Fruit fly (Drosophila melanogaster) whole organism, embryonic: ENCODE measurements around the gene MED14.

Experiments
- ATbp ChIP-seq: fragments of 200-800 bp; sonication (Bioruptor generic); optimal IDR thresholded peaks from 2 replicates; lab custom pipeline; 2017; ENCODE audit warnings: missing biosample characterization, mild to moderate bottlenecking, missing genetic modification characterization, missing genetic modification reagents
- Blimp-1 ChIP-seq: fragments of 200-800 bp; sonication (Bioruptor generic); optimal IDR thresholded peaks from 3 replicates; lab custom pipeline; 2018; ENCODE audit warnings: missing biosample characterization, missing genetic modification characterization, mild to moderate bottlenecking, moderate library complexity, missing genetic modification reagents
- C15 ChIP-seq: fragments of 200-800 bp; sonication (Bioruptor generic); IDR thresholded peaks from 3 replicates; pipeline ENCODE4 v1.3.6; 2022; ENCODE audit warnings: missing biosample characterization, missing genetic modification characterization
- CG10654 ChIP-seq: fragments of 200-800 bp; sonication (Bioruptor generic); optimal IDR thresholded peaks from 2 replicates; lab custom pipeline; 2016; ENCODE audit warnings: missing biosample characterization, missing genetic modification characterization
- CG11247 ChIP-seq: fragments of 200-800 bp; sonication (Bioruptor generic); IDR thresholded peaks from 2 replicates; pipeline ENCODE4 v1.3.6; 2022; ENCODE audit warnings: missing biosample characterization, missing genetic modification characterization
- CG11695 ChIP-seq: fragments of 200-800 bp; sonication (Bioruptor generic); IDR thresholded peaks from 3 replicates; pipeline ENCODE4 v1.3.6; 2022; ENCODE audit warnings: missing biosample characterization, missing genetic modification characterization
- CG14050 ChIP-seq: fragments of 200-800 bp; sonication (Bioruptor generic); IDR thresholded peaks from 3 replicates; pipeline ENCODE4 v1.3.6; 2022; ENCODE audit warnings: missing biosample characterization, missing genetic modification characterization
- CG14441 ChIP-seq: fragments of 200-800 bp; sonication (Bioruptor generic); IDR thresholded peaks from 2 replicates; pipeline ENCODE4 v1.3.6; 2022; ENCODE audit warnings: missing biosample characterization, missing genetic modification characterization
- CG15601 ChIP-seq: fragments of 200-800 bp; sonication (Bioruptor generic); optimal IDR thresholded peaks from 3 replicates; lab custom pipeline; 2019; ENCODE audit warnings: missing biosample characterization, mild to moderate bottlenecking, missing genetic modification characterization, moderate library complexity
- CG16863 ChIP-seq: fragments of 200-800 bp; sonication (Bioruptor generic); optimal IDR thresholded peaks from 3 replicates; lab custom pipeline; 2016; ENCODE audit warnings: missing biosample characterization, missing genetic modification characterization
- CG33557 ChIP-seq: fragments of 200-800 bp; sonication (Bioruptor generic); optimal IDR thresholded peaks from 2 replicates; lab custom pipeline; 2019; ENCODE audit warnings: missing biosample characterization, mild to moderate bottlenecking, missing genetic modification characterization, moderate library complexity
- CG34376 ChIP-seq: fragments of 200-800 bp; sonication (Bioruptor generic); optimal IDR thresholded peaks from 2 replicates; lab custom pipeline; 2018; ENCODE audit warnings: missing biosample characterization, mild to moderate bottlenecking, missing genetic modification characterization
- CG3995 ChIP-seq: fragments of 200-800 bp; sonication (Bioruptor generic); optimal IDR thresholded peaks from 3 replicates; lab custom pipeline; 2016; ENCODE audit warnings: missing biosample characterization, missing genetic modification characterization
- CG6813 ChIP-seq: fragments of 200-800 bp; sonication (Bioruptor generic); optimal IDR thresholded peaks from 2 replicates; lab custom pipeline; 2017; ENCODE audit warnings: missing biosample characterization, missing genetic modification characterization, mild to moderate bottlenecking, moderate library complexity, missing genetic modification reagents
- CG7556 ChIP-seq: fragments of 200-800 bp; sonication (Bioruptor generic); optimal IDR thresholded peaks from 2 replicates; lab custom pipeline; 2017; ENCODE audit warnings: missing biosample characterization, mild to moderate bottlenecking, missing genetic modification characterization
- Camta ChIP-seq: fragments of 200-800 bp; sonication (Bioruptor generic); optimal IDR thresholded peaks from 2 replicates; lab custom pipeline; 2016; ENCODE audit warnings: missing biosample characterization, missing genetic modification characterization
- D19B ChIP-seq: fragments of 200-800 bp; sonication (Bioruptor generic); optimal IDR thresholded peaks from 2 replicates; lab custom pipeline; 2017; ENCODE audit warnings: missing biosample characterization, mild to moderate bottlenecking, missing genetic modification characterization
- Dfd ChIP-seq, 2 experiments: fragments of >200 bp; optimal IDR thresholded peaks; 2 replicates each; lab custom pipeline; 2017; ENCODE audit warnings: missing biosample characterization in 2 of 2, missing genetic modification characterization in 2 of 2
- HLH54F ChIP-seq: fragments of 200-800 bp; sonication (Bioruptor generic); optimal IDR thresholded peaks from 3 replicates; lab custom pipeline; 2016; ENCODE audit warnings: missing biosample characterization, missing genetic modification characterization
- Hr39 ChIP-seq: fragments of >200 bp; optimal IDR thresholded peaks from 2 replicates; lab custom pipeline; 2017
- MESR4 ChIP-seq: fragments of 200-800 bp; sonication (Bioruptor generic); optimal IDR thresholded peaks from 2 replicates; lab custom pipeline; 2018; ENCODE audit warnings: missing biosample characterization, mild to moderate bottlenecking, missing genetic modification characterization, moderate library complexity
- Mad ChIP-seq: fragments of 200-800 bp; sonication (Bioruptor generic); optimal IDR thresholded peaks from 2 replicates; lab custom pipeline; 2016; ENCODE audit warnings: missing biosample characterization, missing genetic modification characterization
- NFAT ChIP-seq: fragments of 200-800 bp; sonication (Bioruptor generic); IDR thresholded peaks from 2 replicates; pipeline ENCODE4 v1.3.6; 2022; ENCODE audit warnings: missing biosample characterization, missing genetic modification characterization
- NK7.1 ChIP-seq: fragments of 200-800 bp; sonication (Bioruptor generic); optimal IDR thresholded peaks from 3 replicates; lab custom pipeline; 2016; ENCODE audit warnings: missing biosample characterization, missing genetic modification characterization
- Side ChIP-seq: fragments of 200-800 bp; sonication (Bioruptor generic); optimal IDR thresholded peaks from 2 replicates; lab custom pipeline; 2016; ENCODE audit warnings: missing biosample characterization, missing genetic modification characterization
- Sox100B ChIP-seq: fragments of 200-800 bp; sonication (Bioruptor generic); optimal IDR thresholded peaks from 3 replicates; lab custom pipeline; 2018; ENCODE audit warnings: missing biosample characterization, mild to moderate bottlenecking, missing genetic modification characterization
- ara ChIP-seq: fragments of 200-800 bp; sonication (Bioruptor generic); IDR thresholded peaks from 2 replicates; pipeline ENCODE4 v1.3.6; 2022; ENCODE audit warnings: missing biosample characterization, missing genetic modification characterization
- bab2 ChIP-seq: fragments of 200-800 bp; sonication (Bioruptor generic); optimal IDR thresholded peaks from 2 replicates; lab custom pipeline; 2016; ENCODE audit warnings: missing biosample characterization, missing genetic modification characterization
- bcd ChIP-seq: fragments of 200-800 bp; sonication (Bioruptor generic); optimal IDR thresholded peaks from 2 replicates; lab custom pipeline; 2017; ENCODE audit warnings: missing biosample characterization, mild to moderate bottlenecking, missing genetic modification characterization
- chinmo ChIP-seq: fragments of 200-800 bp; sonication (Bioruptor generic); IDR thresholded peaks from 4 replicates; pipeline ENCODE4 v1.3.6; 2022; ENCODE audit warnings: missing biosample characterization, missing genetic modification characterization; ENCODE audit not compliant: partially characterized antibody
- chm ChIP-seq: fragments of 200-800 bp; sonication (Bioruptor generic); IDR thresholded peaks from 2 replicates; pipeline ENCODE4 v1.3.6; 2022; ENCODE audit warnings: missing biosample characterization, missing genetic modification characterization
- crc ChIP-seq: fragments of 200-800 bp; sonication (Bioruptor generic); optimal IDR thresholded peaks from 2 replicates; lab custom pipeline; 2016; ENCODE audit warnings: missing biosample characterization, missing genetic modification characterization
- danr ChIP-seq: fragments of 200-800 bp; sonication (Bioruptor generic); IDR thresholded peaks from 2 replicates; pipeline ENCODE4 v1.3.6; 2022; ENCODE audit warnings: missing biosample characterization, missing genetic modification characterization
- emc ChIP-seq: fragments of 200-800 bp; sonication (Bioruptor generic); optimal IDR thresholded peaks from 2 replicates; lab custom pipeline; 2016; ENCODE audit warnings: missing biosample characterization, missing genetic modification characterization
- gt ChIP-seq: fragments of 200-800 bp; sonication (Bioruptor generic); IDR thresholded peaks from 2 replicates; pipeline ENCODE4 v1.3.6; 2022; ENCODE audit warnings: missing biosample characterization, missing genetic modification characterization
- p53 ChIP-seq: fragments of 200-800 bp; sonication (Bioruptor generic); optimal IDR thresholded peaks from 2 replicates; lab custom pipeline; 2016; ENCODE audit warnings: missing biosample characterization, missing genetic modification characterization
- pan ChIP-seq, 4 experiments: fragments of >200 bp in 3 of 4; fragments of 200-800 bp in 1 of 4; sonication (Bioruptor generic) in 1 of 4; optimal IDR thresholded peaks in 3 of 4; IDR thresholded peaks in 1 of 4; 2 replicates each; pipeline versions ENCODE4 v1.3.6 to Lab custom; 2017 to 2022; ENCODE audit warnings: missing biosample characterization in 2 of 4, missing genetic modification characterization in 2 of 4, mixed read lengths in 1 of 4
- salm ChIP-seq: fragments of 200-800 bp; sonication (Bioruptor generic); optimal IDR thresholded peaks from 2 replicates; lab custom pipeline; 2018; ENCODE audit warnings: missing biosample characterization, mild to moderate bottlenecking, missing genetic modification characterization
- schlank ChIP-seq: fragments of 200-800 bp; sonication (Bioruptor generic); optimal IDR thresholded peaks from 2 replicates; lab custom pipeline; 2018; ENCODE audit warnings: missing biosample characterization, mild to moderate bottlenecking, missing genetic modification characterization
- scrt ChIP-seq: fragments of 200-800 bp; sonication (Bioruptor generic); optimal IDR thresholded peaks from 2 replicates; lab custom pipeline; 2018; ENCODE audit warnings: missing biosample characterization, mild to moderate bottlenecking, missing genetic modification characterization, moderate library complexity
- sens ChIP-seq: fragments of 200-800 bp; sonication (Bioruptor generic); peaks from one replicate; lab custom pipeline; 2016; ENCODE audit warnings: missing biosample characterization, missing genetic modification characterization
- sisA ChIP-seq: fragments of 200-800 bp; sonication (Bioruptor generic); IDR thresholded peaks from 2 replicates; pipeline ENCODE4 v1.3.6; 2022; ENCODE audit warnings: missing biosample characterization, missing genetic modification characterization
- sna ChIP-seq: fragments of 200-800 bp; sonication (Bioruptor generic); IDR thresholded peaks from 2 replicates; pipeline ENCODE4 v1.3.6; 2022; ENCODE audit warnings: missing biosample characterization, missing genetic modification characterization; ENCODE audit not compliant: partially characterized antibody
- tgo ChIP-seq: fragments of 200-800 bp; sonication (Bioruptor generic); IDR thresholded peaks from 3 replicates; pipeline ENCODE4 v1.3.6; 2022; ENCODE audit warnings: missing biosample characterization, missing genetic modification characterization
- tll ChIP-seq, 2 experiments: fragments of 200-800 bp in 1 of 2; fragments of >200 bp in 1 of 2; sonication (Bioruptor generic) in 1 of 2; optimal IDR thresholded peaks; 2 replicates each; lab custom pipeline; 2017 to 2019; ENCODE audit warnings: missing biosample characterization in 2 of 2, missing genetic modification characterization in 2 of 2, mild to moderate bottlenecking in 1 of 2, moderate library complexity in 1 of 2
- ttk ChIP-seq: fragments of 200-800 bp; sonication (Bioruptor generic); IDR thresholded peaks from 2 replicates; pipeline ENCODE4 v2.1.2; 2022; ENCODE audit warnings: missing biosample characterization, missing genetic modification characterization
- tx ChIP-seq: fragments of 200-800 bp; sonication (Bioruptor generic); optimal IDR thresholded peaks from 2 replicates; lab custom pipeline; 2016; ENCODE audit warnings: missing biosample characterization, missing genetic modification characterization
- wek ChIP-seq: fragments of 200-800 bp; sonication (Bioruptor generic); optimal IDR thresholded peaks from 3 replicates; lab custom pipeline; 2018; ENCODE audit warnings: missing biosample characterization, mild to moderate bottlenecking, missing genetic modification characterization, moderate library complexity

The MED14 gene

DNA sequence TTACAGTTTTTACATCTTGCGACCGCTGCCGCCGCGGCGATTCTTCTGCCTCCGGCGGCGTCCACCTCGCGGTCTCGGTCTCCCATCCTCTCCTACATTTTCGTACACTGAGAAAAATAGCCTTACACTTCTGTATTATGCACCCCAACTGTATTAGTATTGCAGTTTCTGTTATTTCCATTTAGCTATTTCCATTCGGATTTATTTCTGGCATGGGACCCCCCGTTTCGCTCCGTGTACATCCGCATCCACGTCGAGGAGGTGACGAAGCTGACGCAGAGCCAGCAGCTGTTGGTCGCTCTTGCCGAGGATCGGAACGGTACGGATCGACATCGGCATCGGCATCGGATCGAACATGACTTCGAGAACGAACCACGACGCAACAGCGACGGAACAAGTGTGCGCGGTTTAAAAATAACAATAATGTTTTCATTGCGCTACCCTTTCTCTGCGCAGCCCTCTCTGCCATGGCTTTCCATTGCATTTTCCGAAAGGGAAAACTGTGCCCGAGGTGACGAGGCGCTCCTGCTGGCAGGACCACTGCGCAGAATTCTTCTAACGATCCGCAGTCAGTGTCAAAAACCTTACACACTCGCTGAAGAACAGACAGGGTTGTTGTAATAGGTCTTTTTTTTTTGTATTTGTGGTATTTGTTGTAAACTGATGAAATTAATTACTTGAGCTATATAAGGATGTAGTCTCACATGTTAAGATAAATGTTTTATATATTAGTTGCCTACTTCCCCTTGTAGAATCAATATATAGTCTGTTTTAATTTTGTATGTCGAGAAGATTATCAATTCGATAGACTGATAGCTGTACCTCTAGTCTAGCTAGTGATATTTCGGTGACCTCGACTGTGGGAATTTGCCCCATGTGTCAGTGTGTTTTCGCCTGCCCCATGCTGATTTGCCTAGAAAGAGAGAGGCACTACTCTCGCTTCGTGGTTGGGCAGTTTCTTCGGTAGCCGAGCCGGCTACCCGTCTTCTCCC, 3.5 kb upstream of the MED14 start (continued):
- TF ChIP-seq ATbp (GFP tag; lab: Kevin White, UChicago), result peak; percentile 88
- TF ChIP-seq chinmo (GFP tag; lab: Robert Waterston, UW), result no peak
- peak; percentile 91 for TF ChIP-seq CG14441 (GFP tag; lab: Robert Waterston, UW)
- TF ChIP-seq CG16863, result peak; percentile 91
- no peak for TF ChIP-seq Dfd (GFP tag; optimal IDR thresholded peaks at IDR 0.05; lab: Kevin White, UChicago)
- peak; percentile 86 for TF ChIP-seq gt
- TF ChIP-seq Hr39 (lab: Kevin White, UChicago), result no peak
- peak; percentile 78 for TF ChIP-seq CG7556
- peak; percentile 93 for TF ChIP-seq sisA
- TF ChIP-seq sna (GFP tag; lab: Robert Waterston, UW), result no peak
- peak; percentile 95 for TF ChIP-seq ara
- no peak for TF ChIP-seq pan (optimal IDR thresholded peaks at IDR 0.05; lab: Kevin White, UChicago)
- peak in 1 of 2 experiments; percentile 91 for TF ChIP-seq pan (GFP tag; optimal IDR thresholded peaks at IDR 0.05 in 1 of 2, IDR thresholded peaks at IDR 0.05 in 1 of 2)
- peak; percentile 86 for TF ChIP-seq Camta
- peak; percentile 89 for TF ChIP-seq CG10654 (GFP tag; lab: Kevin White, UChicago)
- peak; percentile 93 for TF ChIP-seq Side (GFP tag; lab: Kevin White, UChicago)
- TF ChIP-seq D19B (GFP tag; lab: Kevin White, UChicago), result peak; percentile 70
- TF ChIP-seq CG11695 (GFP tag; lab: Robert Waterston, UW), result peak; percentile 87
- TF ChIP-seq CG14050 (GFP tag; lab: Robert Waterston, UW), result peak; percentile 85
- peak; percentile 73 for TF ChIP-seq wek (GFP tag; lab: Kevin White, UChicago)
- TF ChIP-seq MESR4 (GFP tag; lab: Kevin White, UChicago), result peak; percentile 26
- TF ChIP-seq CG6813 (GFP tag; lab: Kevin White, UChicago), result peak; percentile 90
- TF ChIP-seq Blimp-1 (GFP tag; lab: Kevin White, UChicago), result peak; percentile 82
- TF ChIP-seq bcd (GFP tag; lab: Kevin White, UChicago), result peak; percentile 91
- peak; percentile 85 for TF ChIP-seq Mad (GFP tag; lab: Kevin White, UChicago)
- TF ChIP-seq bab2 (GFP tag; lab: Kevin White, UChicago), result peak; percentile 86
- peak; percentile 71 for TF ChIP-seq CG34376 (GFP tag; lab: Kevin White, UChicago)
- TF ChIP-seq Sox100B (GFP tag; lab: Kevin White, UChicago), result no peak
- peak; percentile 86 for TF ChIP-seq p53 (GFP tag; lab: Kevin White, UChicago)
- peak; percentile 95 for TF ChIP-seq chm (GFP tag; lab: Robert Waterston, UW)
- TF ChIP-seq CG3995 (GFP tag; lab: Kevin White, UChicago), result peak; percentile 37
- peak; percentile 88 for TF ChIP-seq tx (GFP tag; lab: Kevin White, UChicago)
- TF ChIP-seq CG11247 (GFP tag; lab: Robert Waterston, UW), result peak; percentile 89
- TF ChIP-seq danr (GFP tag; lab: Robert Waterston, UW), result peak; percentile 82
- TF ChIP-seq sens (GFP tag; lab: Kevin White, UChicago), result peak; percentile 98
- TF ChIP-seq crc (GFP tag; lab: Kevin White, UChicago), result peak; percentile 78
- TF ChIP-seq CG33557 (GFP tag; lab: Kevin White, UChicago), result peak; percentile 88
- no peak for TF ChIP-seq tll (GFP tag; optimal IDR thresholded peaks at IDR 0.05; lab: Kevin White, UChicago)
- peak; percentile 90 for TF ChIP-seq tgo
- peak; percentile 79 for TF ChIP-seq schlank (tag; lab: Kevin White, UChicago)
- peak; percentile 81 for TF ChIP-seq emc (GFP tag; lab: Kevin White, UChicago)
- peak; percentile 79 for TF ChIP-seq CG15601 (tag; lab: Kevin White, UChicago)
- peak; percentile 63; the same call in 2 of the 3 replicates for TF ChIP-seq C15 (GFP tag; lab: Robert Waterston, UW)
- TF ChIP-seq HLH54F (GFP tag; lab: Kevin White, UChicago), result peak; percentile 91
- TF ChIP-seq scrt (GFP tag; lab: Kevin White, UChicago), result no peak
- TF ChIP-seq ttk, result peak; percentile 87
- TF ChIP-seq NFAT (GFP tag; lab: Robert Waterston, UW), result peak; percentile 94
- peak; percentile 88 for TF ChIP-seq NK7.1 (GFP tag; lab: Kevin White, UChicago)
- peak; percentile 82 for TF ChIP-seq salm (tag; lab: Kevin White, UChicago)
